Worm (Caenorhabditis elegans): Measurements from ENCODE around the gene C03G6.6.

ce11 chrV:7326928-7327327, 30.3 kb upstream of the C03G6.6 start, which contains the start of gene F10G2.4:
- TF ChIP-seq egl-27 (tag; optimal IDR thresholded peaks at IDR 0.05) (no peak), unc-39 (tag; optimal IDR thresholded peaks at IDR 0.05) (no peak), ama-1 (optimal IDR thresholded peaks at IDR 0.05) (no peak), lin-39 (tag; optimal IDR thresholded peaks at IDR 0.05) (no peak), ztf-11 (tag; optimal IDR thresholded peaks at IDR 0.05) (no peak), ceh-16 (tag; optimal IDR thresholded peaks at IDR 0.05) (no peak), C34F6.9 (tag; optimal IDR thresholded peaks at IDR 0.05) (no peak), mdl-1 (tag; optimal IDR thresholded peaks at IDR 0.05) (no peak), Y55F3AM.14 (GFP tag; optimal IDR thresholded peaks at IDR 0.05) (no peak), unc-62 (GFP tag; optimal IDR thresholded peaks at IDR 0.05) (no peak), crh-2 (tag; optimal IDR thresholded peaks at IDR 0.05) (no peak), lsy-2 (tag; optimal IDR thresholded peaks at IDR 0.05) (no peak), zag-1 (tag; optimal IDR thresholded peaks at IDR 0.05) (no peak)

All from whole organism, L2 larva.